Worm (Caenorhabditis elegans): ENCODE measurements around the gene cnp-2.

Gene cnp-2

DNA sequence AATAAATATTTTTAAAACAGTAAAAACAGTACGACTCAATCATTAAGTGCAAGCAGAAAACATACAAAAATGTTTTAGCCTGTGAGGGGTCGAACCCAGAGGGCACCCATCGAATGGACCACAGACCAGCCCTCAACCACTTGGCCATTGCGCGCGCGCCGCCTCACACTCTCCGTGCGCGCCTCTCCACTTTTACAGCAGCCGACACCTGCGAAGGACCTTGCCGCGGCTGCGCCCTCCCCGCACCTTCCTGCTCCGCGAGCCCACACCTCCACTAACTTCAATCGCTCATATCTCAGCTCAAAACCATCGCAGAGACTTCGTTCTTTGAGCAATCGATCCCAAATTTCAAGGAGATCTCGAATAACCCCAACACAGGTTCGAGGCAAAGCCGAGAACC is 17.8 kb downstream of the cnp-2 start (continued):
- TF ChIP-seq snpc-4 (tag; optimal IDR thresholded peaks at IDR 0.05): peak; percentile 81
- peak; percentile 45 for TF ChIP-seq rbr-2 (tag; optimal IDR thresholded peaks at IDR 0.05)
- TF ChIP-seq vab-7 (GFP tag; IDR thresholded peaks at IDR 0.05): peak; percentile 56; the same call in 1 of the 2 replicates

DNA sequence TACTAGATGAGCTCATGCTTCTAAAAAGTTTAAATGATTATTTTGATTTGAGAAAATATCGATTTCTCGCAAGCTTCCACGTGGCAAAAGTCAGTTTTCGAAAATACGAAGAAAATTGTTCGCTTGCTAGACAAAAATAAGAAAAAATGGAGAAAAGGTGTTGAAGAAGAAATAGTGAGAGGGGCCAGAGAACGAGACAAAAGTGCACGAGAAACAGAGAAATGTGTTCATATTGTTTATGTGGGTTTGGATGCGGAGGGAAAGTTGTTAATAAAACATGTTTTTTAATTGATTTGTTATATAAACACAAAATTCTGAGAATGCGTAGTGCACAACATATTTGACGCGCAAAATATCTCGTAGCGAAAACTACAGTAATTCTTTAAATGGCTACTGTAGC is 24.8 kb downstream of the cnp-2 start, which contains the start of gene Y46G5A.15:
Y46G5A.15 (minus strand) TSS at position 26 of the 400 bp plus-strand sequence.
- TF ChIP-seq mdl-1 (tag; optimal IDR thresholded peaks at IDR 0.05) (peak; percentile 40 to 54), daf-16 (GFP tag; optimal IDR thresholded peaks at IDR 0.05) (no peak), daf-16 (tag; optimal IDR thresholded peaks at IDR 0.05) (peak; percentile 75), nhr-42 (GFP tag; IDR thresholded peaks at IDR 0.05) (no peak), nhr-111 (GFP tag; optimal IDR thresholded peaks at IDR 0.05) (no peak), hlh-30 (tag; optimal IDR thresholded peaks at IDR 0.05; ENCODE audit: insufficient read depth) (peak; percentile 25), ceh-20 (GFP tag; IDR thresholded peaks at IDR 0.05) (no peak), dve-1 (tag; optimal IDR thresholded peaks at IDR 0.05; ENCODE audit: insufficient read depth) (peak; percentile 0), pha-4 (GFP tag; IDR thresholded peaks at IDR 0.05) (no peak), pha-4 (tag; optimal IDR thresholded peaks at IDR 0.05) (peak; percentile 12)

DNA sequence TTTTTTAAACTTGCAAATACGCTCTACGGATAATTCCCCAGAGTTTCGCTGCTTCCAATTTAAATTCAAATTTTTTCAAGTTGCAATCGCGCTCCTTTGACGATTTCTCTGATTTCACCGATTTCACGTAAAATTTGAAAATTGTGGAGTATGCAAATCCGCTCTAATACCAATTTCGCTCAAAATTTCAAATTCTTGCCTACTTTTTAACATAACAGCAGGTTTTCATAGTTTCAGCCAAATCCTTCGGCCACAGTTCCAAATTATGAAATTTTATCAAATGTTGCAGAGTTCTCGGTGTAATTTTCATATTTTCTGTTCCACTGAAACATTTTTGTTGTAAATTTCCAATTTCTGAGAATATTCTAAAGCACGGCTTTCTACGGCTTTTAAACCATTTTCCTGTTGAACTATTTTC is 27.2 kb downstream of the cnp-2 start, which contains the start of gene alkb-7:
alkb-7 (minus strand) TSS at position 323 of the 418 bp plus-strand sequence.
- TF ChIP-seq mdt-29 (GFP tag; IDR thresholded peaks at IDR 0.05) (no peak), snpc-1.2 (GFP tag; IDR thresholded peaks at IDR 0.05) (peak; percentile 56; the same call in 1 of the 2 replicates), mep-1 (tag; optimal IDR thresholded peaks at IDR 0.05) (peak; percentile 76), zag-1 (tag; optimal IDR thresholded peaks at IDR 0.05) (no peak), hmg-1.1 (GFP tag; IDR thresholded peaks at IDR 0.05) (no peak), gei-8 (GFP tag; optimal IDR thresholded peaks at IDR 0.05) (peak; percentile 47), pha-4 (GFP tag; IDR thresholded peaks at IDR 0.05) (0 out of 2 replicates have a peak, but pooled peaks have one; percentile 7), pha-4 (tag; optimal IDR thresholded peaks at IDR 0.05) (no peak), skn-1 (tag; optimal IDR thresholded peaks at IDR 0.05) (no peak), aly-2 (tag; optimal IDR thresholded peaks at IDR 0.05) (no peak), nhr-77 (tag; optimal IDR thresholded peaks at IDR 0.05) (no peak), dve-1 (tag; optimal IDR thresholded peaks at IDR 0.05; ENCODE audit: insufficient read depth) (peak; percentile 41), lin-38 (GFP tag; IDR thresholded peaks at IDR 0.05) (peak; percentile 76), attf-4 (tag; optimal IDR thresholded peaks at IDR 0.05) (no peak), Y5F2A.4 (GFP tag; optimal IDR thresholded peaks at IDR 0.05) (no peak), ama-1 (optimal IDR thresholded peaks at IDR 0.05) (peak; percentile 59), lim-7 (GFP tag; IDR thresholded peaks at IDR 0.05) (no peak), F49E8.2 (tag; optimal IDR thresholded peaks at IDR 0.05; ENCODE audit: borderline replicate concordance) (no peak), ztf-11 (tag; optimal IDR thresholded peaks at IDR 0.05) (no peak), zfp-3 (GFP tag; conservative IDR thresholded peaks at IDR 0.05) (no peak), cey-2 (tag; optimal IDR thresholded peaks at IDR 0.05; ENCODE audit: borderline replicate concordance, insufficient read depth) (no peak), ceh-32 (tag; optimal IDR thresholded peaks at IDR 0.05; ENCODE audit: poor library complexity) (no peak), hlh-11 (tag; optimal IDR thresholded peaks at IDR 0.05) (peak; percentile 36), spr-1 (tag; optimal IDR thresholded peaks at IDR 0.05) (peak; percentile 71), spr-3 (GFP tag; optimal IDR thresholded peaks at IDR 0.05) (peak; percentile 57), Y75B8A.6 (GFP tag; IDR thresholded peaks at IDR 0.05) (no peak), egl-27 (tag; optimal IDR thresholded peaks at IDR 0.05) (no peak), madf-9 (GFP tag; conservative IDR thresholded peaks at IDR 0.05) (no peak), ces-1 (GFP tag; optimal IDR thresholded peaks at IDR 0.05) (no peak), nhr-10 (tag; optimal IDR thresholded peaks at IDR 0.05) (peak; percentile 20), nhr-102 (tag; optimal IDR thresholded peaks at IDR 0.05) (peak; percentile 53), D1046.2 (GFP tag; IDR thresholded peaks at IDR 0.05) (no peak), dpl-1 (GFP tag; optimal IDR thresholded peaks at IDR 0.05) (no peak), Y105C5A.15 (GFP tag; IDR thresholded peaks at IDR 0.05) (0 out of 2 replicates have a peak, but pooled peaks have one; percentile 25), lir-3 (tag; optimal IDR thresholded peaks at IDR 0.05) (no peak), nhr-48 (tag; optimal IDR thresholded peaks at IDR 0.05) (peak; percentile 42), lin-1 (GFP tag; IDR thresholded peaks at IDR 0.05) (no peak), ctbp-1 (GFP tag; IDR thresholded peaks at IDR 0.05) (0 out of 2 replicates have a peak, but pooled peaks have one; percentile 16)
